Fruit fly (Drosophila melanogaster): ENCODE results near the gene CG18558.

Gene CG18558

DNA sequence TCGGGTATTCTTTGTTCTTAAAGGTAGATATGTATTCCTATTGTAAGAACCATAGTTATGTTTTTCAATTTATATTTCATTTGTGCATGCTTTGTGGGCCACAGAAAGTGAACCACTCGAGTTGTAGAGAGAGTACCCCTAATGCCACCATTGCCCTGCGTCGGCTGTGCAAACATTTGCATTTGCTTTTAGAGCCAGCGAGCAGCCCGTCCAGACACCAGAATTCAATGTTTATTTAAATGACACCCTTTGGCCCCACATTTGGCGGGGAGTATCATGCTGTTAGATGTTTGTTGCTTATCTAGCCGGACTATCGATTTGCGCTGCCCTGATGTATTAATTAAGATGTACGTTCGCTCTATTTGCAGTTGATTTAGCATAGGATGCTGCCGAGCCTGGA, 20.3 kb upstream of the CG18558 start (continued):
- TF ChIP-seq ftz-f1 (GFP tag; optimal IDR thresholded peaks at IDR 0.05) (no peak), Aef1 (GFP tag; IDR thresholded peaks at IDR 0.05) (no peak), CG18764 (GFP tag; optimal IDR thresholded peaks at IDR 0.05) (peak; percentile 32), Poxn (GFP tag; IDR thresholded peaks at IDR 0.05) (no peak), knrl (GFP tag; IDR thresholded peaks at IDR 0.05; ENCODE audit: partially characterized antibody) (no peak), otp (GFP tag; IDR thresholded peaks at IDR 0.05) (peak; percentile 66; the same call in 1 of the 3 replicates), grau (tag; optimal IDR thresholded peaks at IDR 0.05) (no peak), CG7357 (GFP tag; IDR thresholded peaks at IDR 0.05) (no peak), NFAT (GFP tag; IDR thresholded peaks at IDR 0.05) (no peak), CG1603 (tag; optimal IDR thresholded peaks at IDR 0.05) (peak; percentile 48), HLH4C (GFP tag; IDR thresholded peaks at IDR 0.05; ENCODE audit: partially characterized antibody) (no peak), CG7839 (tag; optimal IDR thresholded peaks at IDR 0.05) (peak; percentile 2), Sox100B (GFP tag; optimal IDR thresholded peaks at IDR 0.05) (peak; percentile 21), CG17328 (GFP tag; IDR thresholded peaks at IDR 0.05) (peak; percentile 20; the same call in 1 of the 2 replicates), sug (tag; optimal IDR thresholded peaks at IDR 0.05) (no peak), CG6813 (GFP tag; optimal IDR thresholded peaks at IDR 0.05) (peak; percentile 68), tin (GFP tag; optimal IDR thresholded peaks at IDR 0.05) (no peak), CG13894 (tag; optimal IDR thresholded peaks at IDR 0.05) (no peak), cato (GFP tag; optimal IDR thresholded peaks at IDR 0.05; ENCODE audit: borderline replicate concordance) (no peak), Usf (GFP tag; optimal IDR thresholded peaks at IDR 0.05) (no peak), sna (GFP tag; IDR thresholded peaks at IDR 0.05; ENCODE audit: partially characterized antibody) (no peak), vvl (GFP tag; IDR thresholded peaks at IDR 0.05) (peak; percentile 40; the same call in 1 of the 2 replicates), CG10147 (GFP tag; optimal IDR thresholded peaks at IDR 0.05) (no peak), CG10274 (GFP tag; optimal IDR thresholded peaks at IDR 0.05) (peak; percentile 15), C15 (GFP tag; IDR thresholded peaks at IDR 0.05) (no peak), CG17612 (GFP tag; IDR thresholded peaks at IDR 0.05) (no peak), stc (GFP tag; IDR thresholded peaks at IDR 0.05) (peak; percentile 26; the same call in 1 of the 2 replicates), tgo (GFP tag; IDR thresholded peaks at IDR 0.05) (no peak), BEAF-32 (GFP tag; optimal IDR thresholded peaks at IDR 0.05) (no peak), exex (tag; optimal IDR thresholded peaks at IDR 0.05) (no peak), br (optimal IDR thresholded peaks at IDR 0.05) (no peak), CG16863 (GFP tag; optimal IDR thresholded peaks at IDR 0.05) (no peak), chm (GFP tag; IDR thresholded peaks at IDR 0.05) (no peak), CG11093 (GFP tag; IDR thresholded peaks at IDR 0.05) (no peak), bigmax (GFP tag; optimal IDR thresholded peaks at IDR 0.05) (no peak), stwl (tag; optimal IDR thresholded peaks at IDR 0.05) (no peak), CG14050 (GFP tag; IDR thresholded peaks at IDR 0.05) (no peak), Lpt (GFP tag; optimal IDR thresholded peaks at IDR 0.05) (no peak), ac (GFP tag; optimal IDR thresholded peaks at IDR 0.05) (no peak), pfk (GFP tag; optimal IDR thresholded peaks at IDR 0.05) (no peak), ranshi (GFP tag; IDR thresholded peaks at IDR 0.05) (no peak; the same call in 1 of the 2 replicates), jumu (GFP tag; optimal IDR thresholded peaks at IDR 0.05) (no peak), fd64A (GFP tag; optimal IDR thresholded peaks at IDR 0.05) (peak; percentile 50), GATAe (GFP tag; conservative IDR thresholded peaks at IDR 0.05) (no peak), CG16779 (GFP tag; IDR thresholded peaks at IDR 0.05) (no peak), bcd (GFP tag; optimal IDR thresholded peaks at IDR 0.05) (no peak), CG2202 (tag; optimal IDR thresholded peaks at IDR 0.05) (no peak), CG4707 (GFP tag; optimal IDR thresholded peaks at IDR 0.05) (no peak), CG10431 (GFP tag; optimal IDR thresholded peaks at IDR 0.05) (peak; percentile 29), CG9932 (GFP tag; IDR thresholded peaks at IDR 0.05) (no peak), btn (GFP tag; optimal IDR thresholded peaks at IDR 0.05) (no peak), CG4820 (GFP tag; optimal IDR thresholded peaks at IDR 0.05) (no peak)
